Fruit fly (Drosophila melanogaster): ENCODE measurements around the gene CG31371.

CG31371 gene

dm6 chr3R:30540196-30540595 is 36.9 kb upstream of the CG31371 start:
- peak in 1 of 2 experiments; percentile 51 for TF ChIP-seq foxo (GFP tag; optimal IDR thresholded peaks at IDR 0.05)
- TF ChIP-seq dsf (GFP tag; optimal IDR thresholded peaks at IDR 0.05; ENCODE audit: borderline replicate concordance), result no peak
- peak; percentile 60 for TF ChIP-seq rgr (GFP tag; optimal IDR thresholded peaks at IDR 0.05)
- no peak for TF ChIP-seq brk (GFP tag; optimal IDR thresholded peaks at IDR 0.05)
- TF ChIP-seq Dfd (GFP tag; optimal IDR thresholded peaks at IDR 0.05), result no peak
- peak; percentile 62 for TF ChIP-seq h (GFP tag; optimal IDR thresholded peaks at IDR 0.05)
- no peak for TF ChIP-seq CrebA (GFP tag; optimal IDR thresholded peaks at IDR 0.05; ENCODE audit: borderline replicate concordance)
- no peak for TF ChIP-seq Dif (GFP tag; optimal IDR thresholded peaks at IDR 0.05; ENCODE audit: partially characterized antibody)
- TF ChIP-seq Vsx2 (GFP tag; optimal IDR thresholded peaks at IDR 0.05; ENCODE audit: partially characterized antibody), result no peak
- no peak for TF ChIP-seq Mio (GFP tag; optimal IDR thresholded peaks at IDR 0.05)
- no peak for TF ChIP-seq woc (GFP tag; optimal IDR thresholded peaks at IDR 0.05)
- TF ChIP-seq Jra (GFP tag; optimal IDR thresholded peaks at IDR 0.05), result no peak
- TF ChIP-seq tai (GFP tag; optimal IDR thresholded peaks at IDR 0.05), result no peak
- TF ChIP-seq jim (GFP tag; optimal IDR thresholded peaks at IDR 0.05), result no peak
- no peak for TF ChIP-seq usp (GFP tag; optimal IDR thresholded peaks at IDR 0.05)
- TF ChIP-seq Hr83 (GFP tag; optimal IDR thresholded peaks at IDR 0.05; ENCODE audit: poor library complexity, severe bottlenecking), result no peak
- TF ChIP-seq sage (GFP tag; optimal IDR thresholded peaks at IDR 0.05), result no peak
- no peak for TF ChIP-seq Hr78 (GFP tag; optimal IDR thresholded peaks at IDR 0.05)
- TF ChIP-seq N (GFP tag; optimal IDR thresholded peaks at IDR 0.05), result no peak
- TF ChIP-seq pan (optimal IDR thresholded peaks at IDR 0.05), result no peak
- TF ChIP-seq br (GFP tag; optimal IDR thresholded peaks at IDR 0.05), result peak; percentile 54
- peak; percentile 19 for TF ChIP-seq OdsH (GFP tag; optimal IDR thresholded peaks at IDR 0.05)
- no peak for TF ChIP-seq Abd-B (GFP tag; optimal IDR thresholded peaks at IDR 0.05)
- TF ChIP-seq fru (GFP tag; optimal IDR thresholded peaks at IDR 0.05), result peak; percentile 34
- TF ChIP-seq psq (GFP tag; optimal IDR thresholded peaks at IDR 0.05), result peak; percentile 1
- peak; percentile 12 for TF ChIP-seq Sp1 (GFP tag; optimal IDR thresholded peaks at IDR 0.05)
- no peak for TF ChIP-seq Rel (GFP tag; optimal IDR thresholded peaks at IDR 0.05)
- TF ChIP-seq Rel (tag; optimal IDR thresholded peaks at IDR 0.05), result no peak
- peak; percentile 40 for TF ChIP-seq Hnf4 (GFP tag; optimal IDR thresholded peaks at IDR 0.05)
- peak; percentile 53 for TF ChIP-seq HLH106 (tag; optimal IDR thresholded peaks at IDR 0.05)
- peak; percentile 47 for TF ChIP-seq CG9705 (GFP tag; optimal IDR thresholded peaks at IDR 0.05)
- TF ChIP-seq dl (GFP tag; optimal IDR thresholded peaks at IDR 0.05; ENCODE audit: insufficient read depth in 1 of 2, partially characterized antibody in 2 of 2), result no peak
- TF ChIP-seq sv (GFP tag; optimal IDR thresholded peaks at IDR 0.05), result peak; percentile 80
- peak; percentile 23 for TF ChIP-seq dmrt93B (GFP tag; optimal IDR thresholded peaks at IDR 0.05)
- TF ChIP-seq Myc (optimal IDR thresholded peaks at IDR 0.05), result no peak
- peak; percentile 61 for TF ChIP-seq ey (GFP tag; optimal IDR thresholded peaks at IDR 0.05)
- TF ChIP-seq lola (GFP tag; optimal IDR thresholded peaks at IDR 0.05), result no peak
- no peak for TF ChIP-seq GATAd (GFP tag; optimal IDR thresholded peaks at IDR 0.05)

- TF ChIP-seq sv (GFP tag; optimal IDR thresholded peaks at IDR 0.05), result no peak
- no peak for TF ChIP-seq dl (GFP tag; optimal IDR thresholded peaks at IDR 0.05; ENCODE audit: insufficient read depth in 1 of 2, partially characterized antibody in 2 of 2)
- TF ChIP-seq woc (GFP tag; optimal IDR thresholded peaks at IDR 0.05), result no peak
These were observed 33.6 kb upstream of the CG31371 start for dm6 chr3R:30536919-30537318.

dm6 chr3R:30536432-30536831 is 33.1 kb upstream of the CG31371 start:
- TF ChIP-seq Dfd (GFP tag; optimal IDR thresholded peaks at IDR 0.05) (no peak), usp (GFP tag; optimal IDR thresholded peaks at IDR 0.05) (no peak), rgr (GFP tag; optimal IDR thresholded peaks at IDR 0.05) (no peak), psq (GFP tag; optimal IDR thresholded peaks at IDR 0.05) (no peak), CG32264 (GFP tag; optimal IDR thresholded peaks at IDR 0.05) (no peak), fru (GFP tag; optimal IDR thresholded peaks at IDR 0.05) (no peak), ey (GFP tag; optimal IDR thresholded peaks at IDR 0.05) (no peak), dmrt93B (GFP tag; optimal IDR thresholded peaks at IDR 0.05) (no peak), dl (GFP tag; optimal IDR thresholded peaks at IDR 0.05; ENCODE audit: insufficient read depth in 1 of 2, partially characterized antibody in 2 of 2) (no peak), GATAd (GFP tag; optimal IDR thresholded peaks at IDR 0.05) (no peak), CG9705 (GFP tag; optimal IDR thresholded peaks at IDR 0.05) (no peak), dsf (GFP tag; optimal IDR thresholded peaks at IDR 0.05; ENCODE audit: borderline replicate concordance) (no peak), sv (GFP tag; optimal IDR thresholded peaks at IDR 0.05) (no peak), pan (optimal IDR thresholded peaks at IDR 0.05) (no peak)
